Fruit fly (Drosophila melanogaster) whole organism, prepupa: ENCODE measurements around the gene CG2680.

ENCODE experiments used
- Blimp-1 ChIP-seq: fragments of 200-800 bp; sonication (Bioruptor generic); optimal IDR thresholded peaks from 3 replicates; lab custom pipeline; 2017; ENCODE audit warnings: missing biosample characterization, missing genetic modification characterization, mild to moderate bottlenecking, moderate library complexity, missing genetic modification reagents
- CG10631 ChIP-seq: fragments of 200-800 bp; sonication (Bioruptor generic); optimal IDR thresholded peaks from 2 replicates; lab custom pipeline; 2016; ENCODE audit warnings: missing biosample characterization, missing genetic modification characterization
- CG10669 ChIP-seq: fragments of 200-800 bp; sonication (Bioruptor generic); optimal IDR thresholded peaks from 3 replicates; lab custom pipeline; 2018; ENCODE audit warnings: missing biosample characterization, mild to moderate bottlenecking, missing genetic modification characterization, moderate library complexity
- CG11294 ChIP-seq: fragments of 200-800 bp; sonication (Bioruptor generic); IDR thresholded peaks from 2 replicates; pipeline ENCODE4 v1.3.6; 2022; ENCODE audit warnings: missing biosample characterization, missing genetic modification characterization
- CG11902 ChIP-seq: fragments of 200-800 bp; sonication (Bioruptor generic); optimal IDR thresholded peaks from 3 replicates; lab custom pipeline; 2016; ENCODE audit warnings: missing biosample characterization, missing genetic modification characterization
- CG1621 ChIP-seq: fragments of 200-800 bp; sonication (Bioruptor generic); optimal IDR thresholded peaks from 3 replicates; lab custom pipeline; 2018; ENCODE audit warnings: missing biosample characterization, mild to moderate bottlenecking, missing genetic modification characterization
- CG16779 ChIP-seq: fragments of 200-800 bp; sonication (Bioruptor generic); optimal IDR thresholded peaks from 3 replicates; lab custom pipeline; 2017; ENCODE audit warnings: missing biosample characterization, mild to moderate bottlenecking, missing genetic modification characterization
- CG31627 ChIP-seq: fragments of 200-800 bp; sonication (Bioruptor generic); optimal IDR thresholded peaks from 3 replicates; lab custom pipeline; 2016; ENCODE audit warnings: missing biosample characterization, missing genetic modification characterization
- CG32006 ChIP-seq: fragments of 200-800 bp; sonication (Bioruptor generic); optimal IDR thresholded peaks from 3 replicates; lab custom pipeline; 2017; ENCODE audit warnings: missing biosample characterization, mild to moderate bottlenecking, missing genetic modification characterization
- CG34406 ChIP-seq: fragments of 200-800 bp; sonication (Bioruptor generic); optimal IDR thresholded peaks from 3 replicates; lab custom pipeline; 2016; ENCODE audit warnings: missing biosample characterization, missing genetic modification characterization
- CG3919 ChIP-seq: fragments of 200-800 bp; sonication (Bioruptor generic); optimal IDR thresholded peaks from 3 replicates; lab custom pipeline; 2016; ENCODE audit warnings: missing biosample characterization, missing genetic modification characterization
- CG4318 ChIP-seq: fragments of 200-800 bp; sonication (Bioruptor generic); optimal IDR thresholded peaks from 3 replicates; lab custom pipeline; 2017; ENCODE audit warnings: missing biosample characterization, mild to moderate bottlenecking, missing genetic modification characterization
- CG6276 ChIP-seq: fragments of 200-800 bp; sonication (Bioruptor generic); optimal IDR thresholded peaks from 2 replicates; lab custom pipeline; 2017; ENCODE audit warnings: missing biosample characterization, mild to moderate bottlenecking, missing genetic modification characterization
- CG6808 ChIP-seq: fragments of 200-800 bp; sonication (Bioruptor generic); optimal IDR thresholded peaks from 3 replicates; lab custom pipeline; 2017; ENCODE audit warnings: missing biosample characterization, missing genetic modification characterization, mild to moderate bottlenecking, moderate library complexity, missing genetic modification reagents
- CG6854 ChIP-seq: fragments of 200-800 bp; sonication (Bioruptor generic); optimal IDR thresholded peaks from 2 replicates; lab custom pipeline; 2017; ENCODE audit warnings: missing biosample characterization, mild to moderate bottlenecking, missing genetic modification characterization
- CG7368 ChIP-seq: fragments of 200-800 bp; sonication (Bioruptor generic); optimal IDR thresholded peaks from 3 replicates; lab custom pipeline; 2016; ENCODE audit warnings: missing biosample characterization, missing genetic modification characterization
- CG8119 ChIP-seq: fragments of 200-800 bp; sonication (Bioruptor generic); IDR thresholded peaks from 3 replicates; pipeline ENCODE4 v1.3.6; 2022; ENCODE audit warnings: missing biosample characterization, missing genetic modification characterization
- CG8632 ChIP-seq: fragments of 200-800 bp; sonication (Bioruptor generic); optimal IDR thresholded peaks from 3 replicates; lab custom pipeline; 2016; ENCODE audit warnings: missing biosample characterization, missing genetic modification characterization
- CG9139 ChIP-seq: fragments of 200-800 bp; sonication (Bioruptor generic); optimal IDR thresholded peaks from 3 replicates; lab custom pipeline; 2017; ENCODE audit warnings: missing biosample characterization, mild to moderate bottlenecking, missing genetic modification characterization
- Eip93F ChIP-seq: fragments of 200-800 bp; sonication (Bioruptor generic); optimal IDR thresholded peaks from 2 replicates; lab custom pipeline; 2016; ENCODE audit warnings: missing biosample characterization, mild to moderate bottlenecking, missing genetic modification characterization
- Ets21C ChIP-seq: fragments of 200-800 bp; sonication (Bioruptor generic); optimal IDR thresholded peaks from 3 replicates; lab custom pipeline; 2016; ENCODE audit warnings: missing biosample characterization, missing genetic modification characterization
- Ets96B ChIP-seq: fragments of 200-800 bp; optimal IDR thresholded peaks from 2 replicates; lab custom pipeline; 2019; ENCODE audit warnings: missing biosample characterization, mild to moderate bottlenecking, missing genetic modification characterization, moderate library complexity
- Gug ChIP-seq: fragments of 200-800 bp; sonication (Bioruptor generic); IDR thresholded peaks from 2 replicates; pipeline ENCODE4 v1.3.6; 2022; ENCODE audit warnings: missing biosample characterization, missing genetic modification characterization
- Hr38 ChIP-seq: sonication (Bioruptor generic); optimal IDR thresholded peaks from 2 replicates; lab custom pipeline; 2016; ENCODE audit warnings: missing biosample characterization, missing genetic modification characterization
- Hr39 ChIP-seq: fragments of 200-800 bp; sonication (Bioruptor generic); optimal IDR thresholded peaks from 2 replicates; lab custom pipeline; 2016; ENCODE audit warnings: missing biosample characterization, missing genetic modification characterization
- Met ChIP-seq: fragments of 200-800 bp; sonication (Bioruptor generic); optimal IDR thresholded peaks from 3 replicates; lab custom pipeline; 2016; ENCODE audit warnings: missing biosample characterization, missing genetic modification characterization
- Sox102F ChIP-seq: fragments of 200-800 bp; sonication (Bioruptor generic); optimal IDR thresholded peaks from 2 replicates; lab custom pipeline; 2016; ENCODE audit warnings: missing biosample characterization, mild to moderate bottlenecking, missing genetic modification characterization
- Sox14 ChIP-seq: fragments of 200-800 bp; sonication (Bioruptor generic); optimal IDR thresholded peaks from 3 replicates; lab custom pipeline; 2016; ENCODE audit warnings: missing biosample characterization, missing genetic modification characterization
- achi ChIP-seq: fragments of 200-800 bp; sonication (Bioruptor generic); optimal IDR thresholded peaks from 3 replicates; lab custom pipeline; 2016; ENCODE audit warnings: missing biosample characterization, missing genetic modification characterization
- acj6 ChIP-seq: fragments of 200-800 bp; sonication (Bioruptor generic); optimal IDR thresholded peaks from 3 replicates; lab custom pipeline; 2016; ENCODE audit warnings: missing biosample characterization, missing genetic modification characterization
- cyc ChIP-seq: fragments of 200-800 bp; sonication (Bioruptor generic); optimal IDR thresholded peaks from 3 replicates; lab custom pipeline; 2016; ENCODE audit warnings: missing biosample characterization, missing genetic modification characterization
- dac ChIP-seq: fragments of 200-800 bp; sonication (Bioruptor generic); optimal IDR thresholded peaks from 2 replicates; lab custom pipeline; 2017; ENCODE audit warnings: missing biosample characterization, mild to moderate bottlenecking, missing genetic modification characterization
- fd59A ChIP-seq: fragments of 200-800 bp; sonication (Bioruptor generic); optimal IDR thresholded peaks from 2 replicates; lab custom pipeline; 2017; ENCODE audit warnings: missing biosample characterization, mild to moderate bottlenecking, missing genetic modification characterization, missing genetic modification reagents
- fkh ChIP-seq: fragments of 200-800 bp; sonication (Bioruptor generic); optimal IDR thresholded peaks from 3 replicates; lab custom pipeline; 2017; ENCODE audit warnings: missing biosample characterization, mild to moderate bottlenecking, missing genetic modification characterization, moderate library complexity
- lz ChIP-seq: fragments of 200-800 bp; sonication (Bioruptor generic); optimal IDR thresholded peaks from 3 replicates; lab custom pipeline; 2016; ENCODE audit warnings: missing biosample characterization, missing genetic modification characterization
- net ChIP-seq: fragments of 200-800 bp; sonication (Bioruptor generic); optimal IDR thresholded peaks from 3 replicates; lab custom pipeline; 2016; ENCODE audit warnings: missing biosample characterization, missing genetic modification characterization
- pdm3 ChIP-seq: fragments of 200-800 bp; sonication (Bioruptor generic); optimal IDR thresholded peaks from 3 replicates; lab custom pipeline; 2016; ENCODE audit warnings: missing biosample characterization, missing genetic modification characterization
- salr ChIP-seq, 2 experiments: fragments of 200-800 bp; sonication (Bioruptor generic); optimal IDR thresholded peaks; 3 replicates each; lab custom pipeline; 2016 to 2018; ENCODE audit warnings: missing biosample characterization in 2 of 2, missing genetic modification characterization in 2 of 2, mild to moderate bottlenecking in 1 of 2
- spab ChIP-seq: fragments of 200-800 bp; sonication (Bioruptor generic); optimal IDR thresholded peaks from 2 replicates; lab custom pipeline; 2017; ENCODE audit warnings: missing biosample characterization, mild to moderate bottlenecking, missing genetic modification characterization, missing genetic modification reagents
- ss ChIP-seq, 2 experiments: fragments of 200-800 bp; sonication (Bioruptor generic); optimal IDR thresholded peaks; 2 replicates in 1 of 2; 3 replicates in 1 of 2; lab custom pipeline; 2017 to 2018; ENCODE audit warnings: mild to moderate bottlenecking in 2 of 2, missing biosample characterization in 2 of 2, missing genetic modification characterization in 2 of 2, moderate library complexity in 1 of 2
- svp ChIP-seq: fragments of 200-800 bp; sonication (Bioruptor generic); peaks from one replicate; lab custom pipeline; 2016; ENCODE audit warnings: missing biosample characterization, missing genetic modification characterization
- vri ChIP-seq: fragments of 200-800 bp; sonication (Bioruptor generic); optimal IDR thresholded peaks from 3 replicates; lab custom pipeline; 2016; ENCODE audit warnings: missing biosample characterization, mild to moderate bottlenecking, missing genetic modification characterization

CG2680 gene

dm6 chrX:2703693-2704092 lies 3.5 kb downstream of the CG2680 start, which contains the start of gene Ugalt (continued):
- TF ChIP-seq CG10631 (GFP tag; lab: Kevin White, UChicago) (peak; percentile 100), acj6 (GFP tag; lab: Kevin White, UChicago) (peak; percentile 100), spab (GFP tag; lab: Kevin White, UChicago) (peak; percentile 100), Sox102F (GFP tag; lab: Kevin White, UChicago) (peak; percentile 100), CG16779 (peak; percentile 100), net (peak; percentile 100), dac (GFP tag; lab: Kevin White, UChicago) (peak; percentile 100), CG1621 (tag; lab: Kevin White, UChicago) (peak; percentile 100), fd59A (GFP tag; lab: Kevin White, UChicago) (peak; percentile 100), ss (GFP tag; optimal IDR thresholded peaks at IDR 0.05; lab: Kevin White, UChicago) (peak; percentile 100), Ets96B (tag; lab: Kevin White, UChicago) (peak; percentile 100), CG6808 (GFP tag; lab: Kevin White, UChicago) (peak; percentile 100), fkh (GFP tag; lab: Kevin White, UChicago) (peak; percentile 100), CG6854 (GFP tag; lab: Kevin White, UChicago) (peak; percentile 100), CG8119 (GFP tag; lab: Robert Waterston, UW) (peak; percentile 100), pdm3 (GFP tag; lab: Kevin White, UChicago) (peak; percentile 100), Eip93F (GFP tag; lab: Kevin White, UChicago) (peak; percentile 100), CG31627 (GFP tag; lab: Kevin White, UChicago) (peak; percentile 100), svp (GFP tag; lab: Kevin White, UChicago) (peak; percentile 100), CG4318 (GFP tag; lab: Kevin White, UChicago) (peak; percentile 100), CG7368 (GFP tag; lab: Kevin White, UChicago) (peak; percentile 100), salr (GFP tag; optimal IDR thresholded peaks at IDR 0.05; lab: Kevin White, UChicago) (peak; percentile 100), CG10669 (GFP tag; lab: Kevin White, UChicago) (peak; percentile 100), Sox14 (GFP tag; lab: Kevin White, UChicago) (peak; percentile 100), Hr38 (GFP tag; lab: Kevin White, UChicago) (peak; percentile 100), CG6276 (GFP tag; lab: Kevin White, UChicago) (peak; percentile 100), CG34406 (peak; percentile 100), lz (GFP tag; lab: Kevin White, UChicago) (peak; percentile 100), CG9139 (GFP tag; lab: Kevin White, UChicago) (peak; percentile 100), Met (peak; percentile 100), CG11902 (peak; percentile 100), CG8632 (peak; percentile 100), CG32006 (GFP tag; lab: Kevin White, UChicago) (peak; percentile 100), achi (GFP tag; lab: Kevin White, UChicago) (peak; percentile 100), Blimp-1 (peak; percentile 100)

- TF ChIP-seq fkh (GFP tag; lab: Kevin White, UChicago), result peak; percentile 70
- no peak for TF ChIP-seq vri
- TF ChIP-seq, all 60 proteins: peak for 1
Measured at dm6 chrX:2698064-2698894, 8.9 kb downstream of the CG2680 start, which contains the start of the genes Spg7 and Lint-O. Gene Spg7, minus strand, starts transcription at chrX:2698211. Gene Lint-O, plus strand, starts transcription at chrX:2698701.

DNA sequence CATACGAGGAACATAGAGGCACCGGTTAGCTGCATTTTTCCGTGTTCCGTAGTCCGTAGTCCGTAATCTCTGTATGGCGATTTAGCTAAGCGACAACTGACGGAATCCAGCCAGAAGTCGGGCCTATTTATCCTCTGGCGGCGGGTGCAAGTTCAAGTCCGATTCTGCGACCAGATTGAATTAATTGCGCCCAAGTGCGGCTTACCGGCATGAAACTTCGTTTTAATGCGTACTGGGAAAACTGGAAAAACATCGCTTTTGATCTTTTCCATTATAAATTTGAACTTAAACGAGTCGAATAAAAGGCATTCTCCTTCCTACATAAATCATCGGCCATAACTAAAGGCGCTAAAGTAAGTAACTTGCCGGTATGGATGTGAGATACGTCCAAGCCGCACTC lies 13.4 kb downstream of the CG2680 start, which contains the start of gene dyw:
Gene dyw (minus strand): TSS at position 101 of the 400 bp plus-strand sequence.
- TF ChIP-seq CG32006 (GFP tag; lab: Kevin White, UChicago) (no peak), CG7368 (GFP tag; lab: Kevin White, UChicago) (no peak), CG3919 (GFP tag; lab: Kevin White, UChicago) (no peak), fkh (GFP tag; lab: Kevin White, UChicago) (no peak), Hr39 (no peak), cyc (GFP tag; lab: Kevin White, UChicago) (no peak), achi (GFP tag; lab: Kevin White, UChicago) (no peak), Ets21C (no peak), CG10669 (GFP tag; lab: Kevin White, UChicago) (no peak), Gug (no peak), CG16779 (no peak), dac (GFP tag; lab: Kevin White, UChicago) (no peak), CG8632 (no peak), CG11294 (GFP tag; lab: Robert Waterston, UW) (no peak)
